Fruit fly (Drosophila melanogaster) whole organism, embryonic: ENCODE results near the gene sra.

ENCODE experiments used
- Atf-2 ChIP-seq: fragments of 200-800 bp; sonication (Bioruptor generic); optimal IDR thresholded peaks from 2 replicates; lab custom pipeline; 2016; ENCODE audit warnings: missing biosample characterization, missing genetic modification characterization
- Blimp-1 ChIP-seq: fragments of 200-800 bp; sonication (Bioruptor generic); optimal IDR thresholded peaks from 3 replicates; lab custom pipeline; 2018; ENCODE audit warnings: missing biosample characterization, missing genetic modification characterization, mild to moderate bottlenecking, moderate library complexity, missing genetic modification reagents
- C15 ChIP-seq: fragments of 200-800 bp; sonication (Bioruptor generic); IDR thresholded peaks from 3 replicates; pipeline ENCODE4 v1.3.6; 2022; ENCODE audit warnings: missing biosample characterization, missing genetic modification characterization
- CG10565 ChIP-seq: fragments of 200-800 bp; sonication (Bioruptor generic); optimal IDR thresholded peaks from 3 replicates; lab custom pipeline; 2016; ENCODE audit warnings: missing biosample characterization, mild to moderate bottlenecking, missing genetic modification characterization
- CG11560 ChIP-seq: fragments of 200-800 bp; sonication (Bioruptor generic); IDR thresholded peaks from 3 replicates; pipeline ENCODE4 v1.3.6; 2022; ENCODE audit warnings: missing biosample characterization, missing genetic modification characterization
- CG11696 ChIP-seq: fragments of 200-800 bp; sonication (Bioruptor generic); IDR thresholded peaks from 2 replicates; pipeline ENCODE4 v1.3.6; 2022; ENCODE audit warnings: missing biosample characterization, missing genetic modification characterization
- CG12659 ChIP-seq: fragments of 200-800 bp; sonication (Bioruptor generic); optimal IDR thresholded peaks from 3 replicates; lab custom pipeline; 2017; ENCODE audit warnings: mild to moderate bottlenecking, missing biosample characterization, missing genetic modification reagents, missing genetic modification characterization
- CG15479 ChIP-seq: fragments of 200-800 bp; sonication (Bioruptor generic); optimal IDR thresholded peaks from 3 replicates; lab custom pipeline; 2019; ENCODE audit warnings: missing biosample characterization, mild to moderate bottlenecking, missing genetic modification characterization, moderate library complexity
- CG15601 ChIP-seq: fragments of 200-800 bp; sonication (Bioruptor generic); optimal IDR thresholded peaks from 3 replicates; lab custom pipeline; 2019; ENCODE audit warnings: missing biosample characterization, mild to moderate bottlenecking, missing genetic modification characterization, moderate library complexity
- CG17385 ChIP-seq: fragments of 200-800 bp; sonication (Bioruptor generic); optimal IDR thresholded peaks from 3 replicates; lab custom pipeline; 2018; ENCODE audit warnings: missing biosample characterization, mild to moderate bottlenecking, missing genetic modification characterization
- CG17829 ChIP-seq: fragments of 200-800 bp; optimal IDR thresholded peaks from 2 replicates; lab custom pipeline; 2019; ENCODE audit warnings: missing biosample characterization, mild to moderate bottlenecking, missing genetic modification characterization, moderate library complexity
- CG2712 ChIP-seq: fragments of 200-800 bp; optimal IDR thresholded peaks from 3 replicates; lab custom pipeline; 2019; ENCODE audit warnings: missing biosample characterization, mild to moderate bottlenecking, missing genetic modification characterization, moderate library complexity
- CG2875 ChIP-seq: fragments of 200-800 bp; sonication (Bioruptor generic); optimal IDR thresholded peaks from 2 replicates; lab custom pipeline; 2017; ENCODE audit warnings: missing biosample characterization, mild to moderate bottlenecking, missing genetic modification characterization, missing genetic modification reagents
- CG3065 ChIP-seq: fragments of 200-800 bp; sonication (Bioruptor generic); optimal IDR thresholded peaks from 2 replicates; lab custom pipeline; 2016; ENCODE audit warnings: missing biosample characterization, missing genetic modification characterization
- CG32772 ChIP-seq: fragments of 200-800 bp; sonication (Bioruptor generic); IDR thresholded peaks from 2 replicates; pipeline ENCODE4 v1.3.6; 2022; ENCODE audit warnings: missing biosample characterization, missing genetic modification characterization
- CG33557 ChIP-seq: fragments of 200-800 bp; sonication (Bioruptor generic); optimal IDR thresholded peaks from 2 replicates; lab custom pipeline; 2019; ENCODE audit warnings: missing biosample characterization, mild to moderate bottlenecking, missing genetic modification characterization, moderate library complexity
- CG4617 ChIP-seq: fragments of 200-800 bp; sonication (Bioruptor generic); optimal IDR thresholded peaks from 3 replicates; lab custom pipeline; 2016; ENCODE audit warnings: missing biosample characterization, missing genetic modification characterization, borderline replicate concordance
- CG8478 ChIP-seq: fragments of >200 bp; optimal IDR thresholded peaks from 2 replicates; lab custom pipeline; 2018
- CG9876 ChIP-seq: fragments of 200-800 bp; sonication (Bioruptor generic); optimal IDR thresholded peaks from 2 replicates; lab custom pipeline; 2016; ENCODE audit warnings: missing biosample characterization, missing genetic modification characterization
- ERR ChIP-seq: fragments of 200-800 bp; sonication (Bioruptor generic); optimal IDR thresholded peaks from 2 replicates; lab custom pipeline; 2016; ENCODE audit warnings: missing biosample characterization, missing genetic modification characterization
- Gsc ChIP-seq: fragments of 200-800 bp; sonication (Bioruptor generic); IDR thresholded peaks from 2 replicates; pipeline ENCODE4 v1.3.6; 2022; ENCODE audit warnings: missing biosample characterization, missing genetic modification characterization
- HLH4C ChIP-seq: fragments of 200-800 bp; sonication (Bioruptor generic); IDR thresholded peaks from 3 replicates; pipeline ENCODE4 v1.3.6; 2022; ENCODE audit warnings: missing biosample characterization, missing genetic modification characterization; ENCODE audit not compliant: partially characterized antibody
- Hand ChIP-seq: fragments of 200-800 bp; sonication (Bioruptor generic); optimal IDR thresholded peaks from 2 replicates; lab custom pipeline; 2017; ENCODE audit warnings: mild to moderate bottlenecking, missing biosample characterization, missing genetic modification reagents, missing genetic modification characterization
- Jarid2 ChIP-seq: fragments of 200-800 bp; sonication (Bioruptor generic); optimal IDR thresholded peaks from 3 replicates; lab custom pipeline; 2017; ENCODE audit warnings: mild to moderate bottlenecking, missing biosample characterization, missing genetic modification reagents, missing genetic modification characterization
- MESR4 ChIP-seq: fragments of 200-800 bp; sonication (Bioruptor generic); optimal IDR thresholded peaks from 2 replicates; lab custom pipeline; 2018; ENCODE audit warnings: missing biosample characterization, mild to moderate bottlenecking, missing genetic modification characterization, moderate library complexity
- Med ChIP-seq: fragments of 200-800 bp; sonication (Bioruptor generic); peaks from one replicate; lab custom pipeline; 2016; ENCODE audit warnings: missing biosample characterization, missing genetic modification characterization, mild to moderate bottlenecking, inconsistent platforms, moderate library complexity
- Mrtf ChIP-seq: fragments of 200-800 bp; sonication (Bioruptor generic); IDR thresholded peaks from 3 replicates; pipeline ENCODE4 v1.3.6; 2022; ENCODE audit warnings: missing biosample characterization, missing genetic modification characterization
- Neu2 ChIP-seq: fragments of 200-800 bp; sonication (Bioruptor generic); optimal IDR thresholded peaks from 3 replicates; lab custom pipeline; 2016; ENCODE audit warnings: missing biosample characterization, missing genetic modification characterization, borderline replicate concordance
- NfI ChIP-seq: fragments of 200-800 bp; sonication (Bioruptor generic); optimal IDR thresholded peaks from 3 replicates; lab custom pipeline; 2018; ENCODE audit warnings: missing biosample characterization, mild to moderate bottlenecking, missing genetic modification characterization, moderate library complexity
- Ssrp ChIP-seq: fragments of 200-800 bp; sonication (Bioruptor generic); optimal IDR thresholded peaks from 2 replicates; lab custom pipeline; 2018; ENCODE audit warnings: missing biosample characterization, mild to moderate bottlenecking, missing genetic modification characterization, moderate library complexity
- Xrp1 ChIP-seq: fragments of 200-800 bp; sonication (Bioruptor generic); IDR thresholded peaks from 2 replicates; pipeline ENCODE4 v1.3.6; 2022; ENCODE audit warnings: missing biosample characterization, missing genetic modification characterization
- ase ChIP-seq: fragments of 200-800 bp; sonication (Bioruptor generic); IDR thresholded peaks from 3 replicates; pipeline ENCODE4 v1.3.6; 2022; ENCODE audit warnings: missing biosample characterization, missing genetic modification characterization
- bbx ChIP-seq: fragments of 200-800 bp; sonication (Bioruptor generic); IDR thresholded peaks from 2 replicates; pipeline ENCODE4 v1.3.6; 2022; ENCODE audit warnings: missing biosample characterization, missing genetic modification characterization; ENCODE audit not compliant: partially characterized antibody
- crol ChIP-seq: fragments of 200-800 bp; sonication (Bioruptor generic); IDR thresholded peaks from 2 replicates; pipeline ENCODE4 v1.3.6; 2022; ENCODE audit warnings: missing biosample characterization, missing genetic modification characterization
- disco-r ChIP-seq: fragments of 200-800 bp; sonication (Bioruptor generic); optimal IDR thresholded peaks from 2 replicates; lab custom pipeline; 2016; ENCODE audit warnings: missing biosample characterization, missing genetic modification characterization
- ems ChIP-seq: fragments of 200-800 bp; sonication (Bioruptor generic); optimal IDR thresholded peaks from 3 replicates; lab custom pipeline; 2016; ENCODE audit warnings: missing biosample characterization, missing genetic modification characterization
- en ChIP-seq: fragments of 200-800 bp; sonication (Bioruptor generic); optimal IDR thresholded peaks from 2 replicates; lab custom pipeline; 2016; ENCODE audit warnings: missing biosample characterization, missing genetic modification characterization
- inv ChIP-seq: fragments of 200-800 bp; sonication (Bioruptor generic); IDR thresholded peaks from 2 replicates; pipeline ENCODE4 v1.3.6; 2022; ENCODE audit warnings: missing biosample characterization, missing genetic modification characterization; ENCODE audit not compliant: partially characterized antibody
- jumu ChIP-seq: fragments of 200-800 bp; sonication (Bioruptor generic); optimal IDR thresholded peaks from 3 replicates; lab custom pipeline; 2016; ENCODE audit warnings: missing biosample characterization, missing genetic modification characterization
- kni ChIP-seq: fragments of 200-800 bp; sonication (Bioruptor generic); optimal IDR thresholded peaks from 3 replicates; lab custom pipeline; 2017; ENCODE audit warnings: mild to moderate bottlenecking, missing biosample characterization, missing genetic modification reagents, missing genetic modification characterization
- pan ChIP-seq, 4 experiments: fragments of >200 bp in 3 of 4; fragments of 200-800 bp in 1 of 4; sonication (Bioruptor generic) in 1 of 4; optimal IDR thresholded peaks in 3 of 4; IDR thresholded peaks in 1 of 4; 2 replicates each; pipeline versions ENCODE4 v1.3.6 to Lab custom; 2017 to 2022; ENCODE audit warnings: missing biosample characterization in 2 of 4, missing genetic modification characterization in 2 of 4, mixed read lengths in 1 of 4
- pfk ChIP-seq: fragments of 200-800 bp; sonication (Bioruptor generic); optimal IDR thresholded peaks from 2 replicates; lab custom pipeline; 2018; ENCODE audit warnings: missing biosample characterization, mild to moderate bottlenecking, missing genetic modification characterization, moderate library complexity
- row ChIP-seq: fragments of 200-800 bp; sonication (Bioruptor generic); IDR thresholded peaks from 3 replicates; pipeline ENCODE4 v1.3.6; 2022; ENCODE audit warnings: missing biosample characterization, missing genetic modification characterization
- salm ChIP-seq: fragments of 200-800 bp; sonication (Bioruptor generic); optimal IDR thresholded peaks from 2 replicates; lab custom pipeline; 2018; ENCODE audit warnings: missing biosample characterization, mild to moderate bottlenecking, missing genetic modification characterization
- sim ChIP-seq: fragments of 200-800 bp; sonication (Bioruptor generic); IDR thresholded peaks from 2 replicates; pipeline ENCODE4 v1.3.6; 2022; ENCODE audit warnings: missing biosample characterization, missing genetic modification characterization
- slp2 ChIP-seq: fragments of 200-800 bp; sonication (Bioruptor generic); optimal IDR thresholded peaks from 2 replicates; lab custom pipeline; 2016; ENCODE audit warnings: missing biosample characterization, missing genetic modification characterization
- sob ChIP-seq: fragments of 200-800 bp; sonication (Bioruptor generic); IDR thresholded peaks from 2 replicates; pipeline ENCODE4 v1.3.6; 2022; ENCODE audit warnings: missing biosample characterization, missing genetic modification characterization
- trh ChIP-seq: fragments of 200-800 bp; sonication (Bioruptor generic); optimal IDR thresholded peaks from 2 replicates; lab custom pipeline; 2016; ENCODE audit warnings: missing biosample characterization, missing genetic modification characterization

Gene sra

dm6 chr3R:16231385-16232307, 44.8 kb downstream of the sra start (continued):
- TF ChIP-seq ems (GFP tag; lab: Kevin White, UChicago), result peak; percentile 49
- TF ChIP-seq Hand (GFP tag; lab: Kevin White, UChicago), result peak; percentile 78
- no peak for TF ChIP-seq ase (GFP tag; lab: Robert Waterston, UW)
- TF ChIP-seq Neu2 (GFP tag; lab: Kevin White, UChicago), result no peak
- peak; percentile 14 for TF ChIP-seq CG4617 (GFP tag; lab: Kevin White, UChicago)
- TF ChIP-seq Xrp1 (GFP tag; lab: Robert Waterston, UW), result no peak
- TF ChIP-seq en (GFP tag; lab: Kevin White, UChicago), result peak; percentile 65
- peak; percentile 48 for TF ChIP-seq CG33557
- TF ChIP-seq CG9876 (GFP tag; lab: Kevin White, UChicago), result no peak
- peak; percentile 50 for TF ChIP-seq NfI (GFP tag; lab: Kevin White, UChicago)
- no peak for TF ChIP-seq C15
- TF ChIP-seq CG15601 (tag; lab: Kevin White, UChicago), result peak; percentile 57
- no peak for TF ChIP-seq CG11696 (GFP tag; lab: Robert Waterston, UW)
- no peak for TF ChIP-seq CG15479 (GFP tag; lab: Kevin White, UChicago)
- peak; percentile 8 for TF ChIP-seq trh (GFP tag; lab: Kevin White, UChicago)
- peak; percentile 5 for TF ChIP-seq CG10565 (GFP tag; lab: Kevin White, UChicago)
- no peak for TF ChIP-seq bbx
- TF ChIP-seq CG17385, result peak; percentile 64
- TF ChIP-seq CG2712 (tag; lab: Kevin White, UChicago), result peak; percentile 86
- no peak for TF ChIP-seq row (GFP tag; lab: Robert Waterston, UW)
- TF ChIP-seq ERR (GFP tag; lab: Kevin White, UChicago), result peak; percentile 61
- TF ChIP-seq disco-r, result peak; percentile 61
- TF ChIP-seq slp2, result peak; percentile 60
- TF ChIP-seq inv, result no peak
- TF ChIP-seq pan (optimal IDR thresholded peaks at IDR 0.05; lab: Kevin White, UChicago), result no peak
- no peak for TF ChIP-seq pan (GFP tag; optimal IDR thresholded peaks at IDR 0.05 in 1 of 2, IDR thresholded peaks at IDR 0.05 in 1 of 2)
- TF ChIP-seq sim (GFP tag; lab: Robert Waterston, UW), result no peak
- TF ChIP-seq CG11560 (tag; lab: Robert Waterston, UW), result no peak
- peak; percentile 74 for TF ChIP-seq kni
- peak; percentile 37 for TF ChIP-seq Jarid2 (GFP tag; lab: Kevin White, UChicago)
- no peak for TF ChIP-seq crol (GFP tag; lab: Robert Waterston, UW)
- TF ChIP-seq Mrtf (GFP tag; lab: Robert Waterston, UW), result no peak
- TF ChIP-seq MESR4, result no peak
- no peak for TF ChIP-seq sob (GFP tag; lab: Robert Waterston, UW)
- TF ChIP-seq Blimp-1 (GFP tag; lab: Kevin White, UChicago), result peak; percentile 60
- no peak for TF ChIP-seq Gsc
- TF ChIP-seq salm, result no peak
- peak; percentile 58 for TF ChIP-seq CG2875 (GFP tag; lab: Kevin White, UChicago)
- TF ChIP-seq Med (GFP tag; lab: Kevin White, UChicago), result peak; percentile 93
- no peak for TF ChIP-seq CG3065 (GFP tag; lab: Kevin White, UChicago)
- TF ChIP-seq Atf-2 (GFP tag; lab: Kevin White, UChicago), result peak; percentile 74
- TF ChIP-seq HLH4C (GFP tag; lab: Robert Waterston, UW), result no peak
- TF ChIP-seq CG12659 (GFP tag; lab: Kevin White, UChicago), result peak; percentile 76
- TF ChIP-seq CG17829 (tag; lab: Kevin White, UChicago), result peak; percentile 73
- TF ChIP-seq pfk (GFP tag; lab: Kevin White, UChicago), result no peak
- peak; percentile 73 for TF ChIP-seq jumu (GFP tag; lab: Kevin White, UChicago)
- TF ChIP-seq CG32772 (GFP tag; lab: Robert Waterston, UW), result no peak
- peak; percentile 76 for TF ChIP-seq Ssrp (tag; lab: Kevin White, UChicago)
- no peak for TF ChIP-seq CG8478 (lab: Kevin White, UChicago)
